Fruit fly (Drosophila melanogaster) whole organism, embryonic: Measurements from ENCODE around the gene inaF-B.

Experiments used
- ATbp ChIP-seq: fragments of 200-800 bp; sonication (Bioruptor generic); optimal IDR thresholded peaks from 2 replicates; lab custom pipeline; 2017; ENCODE audit warnings: missing biosample characterization, mild to moderate bottlenecking, missing genetic modification characterization, missing genetic modification reagents
- Adf1 ChIP-seq: fragments of 200-800 bp; sonication (Bioruptor generic); IDR thresholded peaks from 2 replicates; pipeline ENCODE4 v1.3.6; 2022; ENCODE audit warnings: missing biosample characterization, missing genetic modification characterization
- Aef1 ChIP-seq: fragments of 200-800 bp; sonication (Bioruptor generic); IDR thresholded peaks from 3 replicates; pipeline ENCODE4 v1.3.6; 2022; ENCODE audit warnings: missing biosample characterization, missing genetic modification characterization
- Bgb ChIP-seq: fragments of 200-800 bp; sonication (Bioruptor generic); IDR thresholded peaks from 2 replicates; pipeline ENCODE4 v1.3.6; 2022; ENCODE audit warnings: missing biosample characterization, missing genetic modification characterization; ENCODE audit not compliant: partially characterized antibody
- Blimp-1 ChIP-seq: fragments of 200-800 bp; sonication (Bioruptor generic); optimal IDR thresholded peaks from 3 replicates; lab custom pipeline; 2018; ENCODE audit warnings: missing biosample characterization, missing genetic modification characterization, mild to moderate bottlenecking, moderate library complexity, missing genetic modification reagents
- CG10565 ChIP-seq: fragments of 200-800 bp; sonication (Bioruptor generic); optimal IDR thresholded peaks from 3 replicates; lab custom pipeline; 2016; ENCODE audit warnings: missing biosample characterization, mild to moderate bottlenecking, missing genetic modification characterization
- CG11247 ChIP-seq: fragments of 200-800 bp; sonication (Bioruptor generic); IDR thresholded peaks from 2 replicates; pipeline ENCODE4 v1.3.6; 2022; ENCODE audit warnings: missing biosample characterization, missing genetic modification characterization
- CG1647 ChIP-seq: fragments of 200-800 bp; sonication (Bioruptor generic); optimal IDR thresholded peaks from 3 replicates; lab custom pipeline; 2016; ENCODE audit warnings: missing biosample characterization, missing genetic modification characterization
- CG2129 ChIP-seq: fragments of 200-800 bp; sonication (Bioruptor generic); IDR thresholded peaks from 2 replicates; pipeline ENCODE4 v1.3.6; 2022; ENCODE audit warnings: missing biosample characterization, missing genetic modification characterization; ENCODE audit not compliant: partially characterized antibody
- CG3065 ChIP-seq: fragments of 200-800 bp; sonication (Bioruptor generic); optimal IDR thresholded peaks from 2 replicates; lab custom pipeline; 2016; ENCODE audit warnings: missing biosample characterization, missing genetic modification characterization
- CG3163 ChIP-seq: fragments of 200-800 bp; sonication (Bioruptor generic); optimal IDR thresholded peaks from 3 replicates; lab custom pipeline; 2016; ENCODE audit warnings: missing biosample characterization, missing genetic modification characterization
- CG33557 ChIP-seq: fragments of 200-800 bp; sonication (Bioruptor generic); optimal IDR thresholded peaks from 2 replicates; lab custom pipeline; 2019; ENCODE audit warnings: missing biosample characterization, mild to moderate bottlenecking, missing genetic modification characterization, moderate library complexity
- CG4617 ChIP-seq: fragments of 200-800 bp; sonication (Bioruptor generic); optimal IDR thresholded peaks from 3 replicates; lab custom pipeline; 2016; ENCODE audit warnings: missing biosample characterization, missing genetic modification characterization, borderline replicate concordance
- CG6765 ChIP-seq: fragments of 200-800 bp; sonication (Bioruptor generic); optimal IDR thresholded peaks from 3 replicates; lab custom pipeline; 2017; ENCODE audit warnings: missing biosample characterization, mild to moderate bottlenecking, missing genetic modification characterization
- CG9437 ChIP-seq: fragments of 200-800 bp; sonication (Bioruptor generic); optimal IDR thresholded peaks from 2 replicates; lab custom pipeline; 2018; ENCODE audit warnings: missing biosample characterization, mild to moderate bottlenecking, missing genetic modification characterization
- CG9727 ChIP-seq: fragments of 200-800 bp; sonication (Bioruptor generic); optimal IDR thresholded peaks from 3 replicates; lab custom pipeline; 2017; ENCODE audit warnings: missing biosample characterization, mild to moderate bottlenecking, missing genetic modification characterization
- CkIIα-i1 ChIP-seq: fragments of 200-800 bp; sonication (Bioruptor generic); IDR thresholded peaks from 2 replicates; pipeline ENCODE4 v1.3.6; 2022; ENCODE audit warnings: missing biosample characterization, missing genetic modification characterization
- Dfd ChIP-seq, 2 experiments: fragments of >200 bp; optimal IDR thresholded peaks; 2 replicates each; lab custom pipeline; 2017; ENCODE audit warnings: missing biosample characterization in 2 of 2, missing genetic modification characterization in 2 of 2
- Ets97D ChIP-seq: fragments of 200-800 bp; sonication (Bioruptor generic); optimal IDR thresholded peaks from 3 replicates; lab custom pipeline; 2016; ENCODE audit warnings: missing biosample characterization, missing genetic modification characterization
- Fer1 ChIP-seq: fragments of 200-800 bp; sonication (Bioruptor generic); optimal IDR thresholded peaks from 2 replicates; lab custom pipeline; 2017; ENCODE audit warnings: missing biosample characterization, mild to moderate bottlenecking, missing genetic modification characterization
- MESR4 ChIP-seq: fragments of 200-800 bp; sonication (Bioruptor generic); optimal IDR thresholded peaks from 2 replicates; lab custom pipeline; 2018; ENCODE audit warnings: missing biosample characterization, mild to moderate bottlenecking, missing genetic modification characterization, moderate library complexity
- Nf-YC ChIP-seq: fragments of 200-800 bp; optimal IDR thresholded peaks from 3 replicates; lab custom pipeline; 2019; ENCODE audit warnings: missing biosample characterization, mild to moderate bottlenecking, missing genetic modification characterization, moderate library complexity
- Optix ChIP-seq: fragments of 200-800 bp; sonication (Bioruptor generic); IDR thresholded peaks from 3 replicates; pipeline ENCODE4 v1.3.6; 2022; ENCODE audit warnings: missing biosample characterization, missing genetic modification characterization
- Pdp1 ChIP-seq, 2 experiments: fragments of 200-800 bp; sonication (Bioruptor generic); optimal IDR thresholded peaks; 3 replicates each; lab custom pipeline; 2016; ENCODE audit warnings: missing biosample characterization in 2 of 2, missing genetic modification characterization in 2 of 2, mild to moderate bottlenecking in 1 of 2, moderate library complexity in 1 of 2
- Sin3A ChIP-seq: fragments of >200 bp; optimal IDR thresholded peaks from 2 replicates; lab custom pipeline; 2018
- Sry-β ChIP-seq: fragments of 200-800 bp; sonication (Bioruptor generic); optimal IDR thresholded peaks from 2 replicates; lab custom pipeline; 2018; ENCODE audit warnings: missing biosample characterization, mild to moderate bottlenecking, missing genetic modification characterization, moderate library complexity
- abd-A ChIP-seq: fragments of 200-800 bp; sonication (Bioruptor generic); optimal IDR thresholded peaks from 3 replicates; lab custom pipeline; 2019; ENCODE audit warnings: missing biosample characterization, mild to moderate bottlenecking, missing genetic modification characterization, moderate library complexity
- al ChIP-seq: fragments of 200-800 bp; sonication (Bioruptor generic); IDR thresholded peaks from 2 replicates; pipeline ENCODE4 v1.3.6; 2022; ENCODE audit warnings: missing biosample characterization, missing genetic modification characterization
- ato ChIP-seq: fragments of 200-800 bp; sonication (Bioruptor generic); IDR thresholded peaks from 2 replicates; pipeline ENCODE4 v1.3.6; 2022; ENCODE audit warnings: missing biosample characterization, missing genetic modification characterization; ENCODE audit not compliant: partially characterized antibody
- eve ChIP-seq, 2 experiments: fragments of >200 bp; optimal IDR thresholded peaks; 2 replicates each; lab custom pipeline; 2017; ENCODE audit warnings: missing biosample characterization in 2 of 2, missing genetic modification characterization in 2 of 2
- gcm ChIP-seq: fragments of 200-800 bp; sonication (Bioruptor generic); optimal IDR thresholded peaks from 2 replicates; lab custom pipeline; 2019; ENCODE audit warnings: missing biosample characterization, mild to moderate bottlenecking, missing genetic modification characterization, moderate library complexity
- inv ChIP-seq: fragments of 200-800 bp; sonication (Bioruptor generic); IDR thresholded peaks from 2 replicates; pipeline ENCODE4 v1.3.6; 2022; ENCODE audit warnings: missing biosample characterization, missing genetic modification characterization; ENCODE audit not compliant: partially characterized antibody
- knrl ChIP-seq: fragments of 200-800 bp; sonication (Bioruptor generic); IDR thresholded peaks from 3 replicates; pipeline ENCODE4 v1.3.6; 2022; ENCODE audit warnings: missing biosample characterization, missing genetic modification characterization; ENCODE audit not compliant: partially characterized antibody
- mam ChIP-seq: fragments of 200-800 bp; sonication (Bioruptor generic); optimal IDR thresholded peaks from 3 replicates; lab custom pipeline; 2016; ENCODE audit warnings: missing biosample characterization, missing genetic modification characterization
- pita ChIP-seq: fragments of 200-800 bp; sonication (Bioruptor generic); optimal IDR thresholded peaks from 2 replicates; lab custom pipeline; 2017; ENCODE audit warnings: missing biosample characterization, mild to moderate bottlenecking, missing genetic modification characterization
- sc ChIP-seq, 3 experiments: fragments of >200 bp in 2 of 3; fragments of 200-800 bp in 1 of 3; sonication (Bioruptor generic) in 1 of 3; optimal IDR thresholded peaks; 2 replicates in 2 of 3; 3 replicates in 1 of 3; lab custom pipeline; 2017; ENCODE audit warnings: mild to moderate bottlenecking in 1 of 3, missing biosample characterization in 1 of 3, missing genetic modification characterization in 1 of 3, missing genetic modification reagents in 1 of 3
- scrt ChIP-seq: fragments of 200-800 bp; sonication (Bioruptor generic); optimal IDR thresholded peaks from 2 replicates; lab custom pipeline; 2018; ENCODE audit warnings: missing biosample characterization, mild to moderate bottlenecking, missing genetic modification characterization, moderate library complexity
- sd ChIP-seq: fragments of 200-800 bp; sonication (Bioruptor generic); optimal IDR thresholded peaks from 3 replicates; lab custom pipeline; 2018; ENCODE audit warnings: missing biosample characterization, mild to moderate bottlenecking, missing genetic modification characterization, moderate library complexity
- sens-2 ChIP-seq: fragments of 200-800 bp; sonication (Bioruptor generic); IDR thresholded peaks from 2 replicates; pipeline ENCODE4 v1.3.6; 2022; ENCODE audit warnings: missing biosample characterization, missing genetic modification characterization
- shn ChIP-seq: fragments of 200-800 bp; sonication (Bioruptor generic); optimal IDR thresholded peaks from 3 replicates; lab custom pipeline; 2016; ENCODE audit warnings: missing biosample characterization, missing genetic modification characterization
- sob ChIP-seq: fragments of 200-800 bp; sonication (Bioruptor generic); IDR thresholded peaks from 2 replicates; pipeline ENCODE4 v1.3.6; 2022; ENCODE audit warnings: missing biosample characterization, missing genetic modification characterization
- stc ChIP-seq: fragments of 200-800 bp; sonication (Bioruptor generic); IDR thresholded peaks from 2 replicates; pipeline ENCODE4 v1.3.6; 2022; ENCODE audit warnings: missing biosample characterization, missing genetic modification characterization
- tna ChIP-seq: fragments of 200-800 bp; sonication (Bioruptor generic); IDR thresholded peaks from 2 replicates; pipeline ENCODE4 v1.3.6; 2022; ENCODE audit warnings: missing biosample characterization, missing genetic modification characterization; ENCODE audit not compliant: partially characterized antibody
- trh ChIP-seq: fragments of 200-800 bp; sonication (Bioruptor generic); optimal IDR thresholded peaks from 2 replicates; lab custom pipeline; 2016; ENCODE audit warnings: missing biosample characterization, missing genetic modification characterization
- ttk ChIP-seq: fragments of 200-800 bp; sonication (Bioruptor generic); IDR thresholded peaks from 2 replicates; pipeline ENCODE4 v2.1.2; 2022; ENCODE audit warnings: missing biosample characterization, missing genetic modification characterization
- tup ChIP-seq: fragments of 200-800 bp; sonication (Bioruptor generic); optimal IDR thresholded peaks from 2 replicates; lab custom pipeline; 2016; ENCODE audit warnings: missing biosample characterization, mild to moderate bottlenecking, missing genetic modification characterization, moderate library complexity
- usp ChIP-seq: fragments of >200 bp; optimal IDR thresholded peaks from 2 replicates; lab custom pipeline; 2017; ENCODE audit warnings: missing biosample characterization, missing genetic modification characterization
- wek ChIP-seq: fragments of 200-800 bp; sonication (Bioruptor generic); optimal IDR thresholded peaks from 3 replicates; lab custom pipeline; 2018; ENCODE audit warnings: missing biosample characterization, mild to moderate bottlenecking, missing genetic modification characterization, moderate library complexity

Gene inaF-B

DNA sequence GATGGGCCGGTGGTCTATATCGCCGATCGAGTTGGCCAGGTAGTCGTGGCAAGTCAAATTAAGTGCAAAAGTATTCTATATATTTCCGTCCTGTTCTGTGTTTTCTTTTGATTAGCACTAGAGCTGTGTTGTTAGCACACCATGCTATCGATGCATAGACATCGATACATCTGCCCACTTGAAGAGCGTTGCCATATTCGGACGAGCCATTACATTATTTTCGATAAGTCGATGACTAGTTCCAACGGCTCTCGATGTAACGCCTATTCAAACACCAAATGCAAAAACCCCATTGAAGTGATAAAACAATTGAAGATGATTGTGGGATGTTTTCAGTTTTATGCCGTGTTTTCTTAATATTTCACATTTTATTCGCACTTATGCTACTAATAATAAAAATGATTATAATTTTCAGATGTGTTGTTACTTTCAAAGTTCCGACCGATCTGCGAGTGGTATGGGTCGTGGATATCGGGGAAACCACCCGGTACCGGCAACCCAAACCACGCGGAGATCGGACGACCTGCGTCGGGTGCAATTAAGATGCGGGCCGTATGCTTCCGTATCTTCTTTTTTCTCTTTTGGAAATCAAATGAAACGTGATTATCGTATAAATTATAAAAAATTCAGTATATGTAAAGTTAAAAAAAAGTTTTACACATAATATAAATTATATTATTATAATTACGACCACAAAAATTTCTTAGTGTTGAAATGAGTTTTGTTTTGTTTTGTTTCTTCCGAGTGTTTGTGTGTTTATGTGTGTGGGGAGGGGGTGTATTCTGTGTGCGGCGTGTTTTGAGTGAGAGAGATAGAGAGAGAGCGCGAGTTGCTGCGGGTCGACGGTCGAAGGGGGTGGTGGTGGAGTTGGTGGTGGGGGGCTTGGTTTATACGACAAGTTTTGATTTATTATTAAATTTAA, 22.5 kb downstream of the inaF-B start, which contains the start of gene FucT6 (continued):
- TF ChIP-seq CG33557 (GFP tag; lab: Kevin White, UChicago) (no peak), CG10565 (GFP tag; lab: Kevin White, UChicago) (no peak), CG9727 (GFP tag; lab: Kevin White, UChicago) (no peak), Optix (no peak), tup (GFP tag; lab: Kevin White, UChicago) (no peak), eve (GFP tag; optimal IDR thresholded peaks at IDR 0.05; lab: Kevin White, UChicago) (no peak), wek (GFP tag; lab: Kevin White, UChicago) (no peak), Dfd (GFP tag; optimal IDR thresholded peaks at IDR 0.05; lab: Kevin White, UChicago) (no peak), abd-A (tag; lab: Kevin White, UChicago) (no peak), sob (GFP tag; lab: Robert Waterston, UW) (no peak), mam (GFP tag; lab: Kevin White, UChicago) (no peak), sc (optimal IDR thresholded peaks at IDR 0.05; lab: Kevin White, UChicago) (no peak), sc (GFP tag; optimal IDR thresholded peaks at IDR 0.05; lab: Kevin White, UChicago) (no peak), Bgb (GFP tag; lab: Robert Waterston, UW) (peak; percentile 94), shn (no peak), Aef1 (GFP tag; lab: Robert Waterston, UW) (no peak), CG4617 (peak; percentile 79), ATbp (peak; percentile 33), sens-2 (GFP tag; lab: Robert Waterston, UW) (no peak), CG6765 (GFP tag; lab: Kevin White, UChicago) (no peak), pita (GFP tag; lab: Kevin White, UChicago) (no peak), knrl (GFP tag; lab: Robert Waterston, UW) (peak; percentile 84), Adf1 (GFP tag; lab: Robert Waterston, UW) (no peak), stc (GFP tag; lab: Robert Waterston, UW) (no peak), Pdp1 (GFP tag; optimal IDR thresholded peaks at IDR 0.05; lab: Kevin White, UChicago) (peak in 1 of 2 experiments; percentile 67), CG1647 (GFP tag; lab: Kevin White, UChicago) (no peak), CG2129 (GFP tag; lab: Robert Waterston, UW) (peak; percentile 61; the same call in 1 of the 2 replicates), ato (peak; percentile 78), CG9437 (GFP tag; lab: Kevin White, UChicago) (peak; percentile 17), Nf-YC (tag; lab: Kevin White, UChicago) (peak; percentile 26), Sry-β (GFP tag; lab: Kevin White, UChicago) (no peak), CG3163 (GFP tag; lab: Kevin White, UChicago) (no peak), CkIIα-i1 (GFP tag; lab: Robert Waterston, UW) (no peak), Fer1 (GFP tag; lab: Kevin White, UChicago) (no peak), tna (peak; percentile 88), Ets97D (GFP tag; lab: Kevin White, UChicago) (peak; percentile 75), scrt (GFP tag; lab: Kevin White, UChicago) (no peak), Sin3A (lab: Kevin White, UChicago) (peak; percentile 26), CG11247 (GFP tag; lab: Robert Waterston, UW) (no peak), inv (GFP tag; lab: Robert Waterston, UW) (peak; percentile 79), trh (GFP tag; lab: Kevin White, UChicago) (no peak), MESR4 (GFP tag; lab: Kevin White, UChicago) (peak; percentile 78), gcm (peak; percentile 61), ttk (GFP tag; lab: Robert Waterston, UW) (no peak), CG3065 (GFP tag; lab: Kevin White, UChicago) (no peak), al (GFP tag; lab: Robert Waterston, UW) (no peak), sd (no peak), Blimp-1 (GFP tag; lab: Kevin White, UChicago) (no peak), usp (GFP tag; lab: Kevin White, UChicago) (no peak)
